Fruit fly (Drosophila melanogaster): ENCODE measurements around the gene CG33252.
A peak's percentile ranks its signal among the peaks of the same experiment; 100 is the strongest.

CG33252 gene

dm6 chrX:16917462-16917861, 20.5 kb upstream of the CG33252 start (continued):
- TF ChIP-seq CG3281 (GFP tag; optimal IDR thresholded peaks at IDR 0.05) = peak; percentile 7
- no peak for TF ChIP-seq sr (GFP tag; IDR thresholded peaks at IDR 0.05)
- peak; percentile 67 for TF ChIP-seq Med (GFP tag)
- no peak for TF ChIP-seq zen2 (GFP tag; IDR thresholded peaks at IDR 0.05; ENCODE audit: partially characterized antibody)
- TF ChIP-seq Myb (GFP tag; optimal IDR thresholded peaks at IDR 0.05) = no peak
- TF ChIP-seq caup (GFP tag; optimal IDR thresholded peaks at IDR 0.05; ENCODE audit: severe bottlenecking) = peak; percentile 3
- peak; percentile 8; the same call in 1 of the 2 replicates for TF ChIP-seq CG9932 (GFP tag; IDR thresholded peaks at IDR 0.05)
- no peak for TF ChIP-seq pita (GFP tag; optimal IDR thresholded peaks at IDR 0.05)
- TF ChIP-seq sima (GFP tag; optimal IDR thresholded peaks at IDR 0.05) = no peak
- no peak for TF ChIP-seq nmo (GFP tag; optimal IDR thresholded peaks at IDR 0.05)
- no peak for TF ChIP-seq insv (GFP tag; optimal IDR thresholded peaks at IDR 0.05)
- no peak for TF ChIP-seq rib (GFP tag; IDR thresholded peaks at IDR 0.05)
- TF ChIP-seq CG8290 (GFP tag; optimal IDR thresholded peaks at IDR 0.05) = no peak
- TF ChIP-seq CG8290 (tag; optimal IDR thresholded peaks at IDR 0.05) = peak in 1 of 2 experiments; percentile 30
- TF ChIP-seq CG6765 (GFP tag; optimal IDR thresholded peaks at IDR 0.05) = no peak
- peak; percentile 23 for TF ChIP-seq CG2678 (tag; optimal IDR thresholded peaks at IDR 0.05)
- TF ChIP-seq CG13296 (GFP tag; optimal IDR thresholded peaks at IDR 0.05) = peak; percentile 7
- no peak for TF ChIP-seq sens-2 (GFP tag; IDR thresholded peaks at IDR 0.05)
- peak; percentile 9 for TF ChIP-seq Hmr (GFP tag; optimal IDR thresholded peaks at IDR 0.05)

- TF ChIP-seq br (optimal IDR thresholded peaks at IDR 0.05) (no peak), Fer3 (tag; optimal IDR thresholded peaks at IDR 0.05) (no peak), Lim3 (GFP tag; IDR thresholded peaks at IDR 0.05) (no peak), CG4360 (GFP tag; IDR thresholded peaks at IDR 0.05) (peak; percentile 84), Asciz (GFP tag; optimal IDR thresholded peaks at IDR 0.05) (no peak), CG11504 (tag; optimal IDR thresholded peaks at IDR 0.05) (no peak), CG6689 (GFP tag; IDR thresholded peaks at IDR 0.05) (no peak), CG13287 (GFP tag; IDR thresholded peaks at IDR 0.05; ENCODE audit: partially characterized antibody) (peak; percentile 11; the same call in 1 of the 2 replicates), Tbp (GFP tag; optimal IDR thresholded peaks at IDR 0.05) (no peak), CG11093 (GFP tag; IDR thresholded peaks at IDR 0.05) (no peak), disco-r (GFP tag; optimal IDR thresholded peaks at IDR 0.05) (no peak), chinmo (GFP tag; IDR thresholded peaks at IDR 0.05; ENCODE audit: partially characterized antibody) (peak; percentile 94; the same call in 3 of the 4 replicates), CG11247 (GFP tag; IDR thresholded peaks at IDR 0.05) (no peak), CG8944 (GFP tag; optimal IDR thresholded peaks at IDR 0.05) (no peak), Kr (GFP tag; optimal IDR thresholded peaks at IDR 0.05) (no peak), CG8359 (GFP tag; optimal IDR thresholded peaks at IDR 0.05; ENCODE audit: borderline replicate concordance) (no peak), BEAF-32 (GFP tag; optimal IDR thresholded peaks at IDR 0.05) (no peak), ttk (GFP tag; IDR thresholded peaks at IDR 0.05) (no peak), CG14667 (GFP tag; IDR thresholded peaks at IDR 0.05) (no peak), fd96Cb (tag; optimal IDR thresholded peaks at IDR 0.05) (no peak), CG30020 (tag; optimal IDR thresholded peaks at IDR 0.05) (no peak), hth (optimal IDR thresholded peaks at IDR 0.05) (no peak), CG13624 (GFP tag; optimal IDR thresholded peaks at IDR 0.05) (no peak), CG11560 (tag; IDR thresholded peaks at IDR 0.05) (no peak), CG1792 (GFP tag; optimal IDR thresholded peaks at IDR 0.05) (no peak), Optix (GFP tag; IDR thresholded peaks at IDR 0.05) (no peak), chif (GFP tag; optimal IDR thresholded peaks at IDR 0.05) (no peak), CG11398 (GFP tag; optimal IDR thresholded peaks at IDR 0.05) (no peak), odd (GFP tag; optimal IDR thresholded peaks at IDR 0.05) (no peak), ATbp (GFP tag; optimal IDR thresholded peaks at IDR 0.05) (no peak), Bgb (GFP tag; IDR thresholded peaks at IDR 0.05; ENCODE audit: partially characterized antibody) (no peak)
These were observed 16.2 kb upstream of the CG33252 start, which contains the start of gene CG4928 for dm6 chrX:16912965-16913755. Gene CG4928 (plus strand): TSS chrX:16913180.

Data from whole organism, embryonic.